Fruit fly (Drosophila melanogaster) whole organism, wandering third instar larva: ENCODE measurements around the gene ea.
A peak's percentile ranks its signal among the peaks of the same experiment; 100 is the strongest.

Experiments used
- Abd-B ChIP-seq: fragments of >200 bp; optimal IDR thresholded peaks from 2 replicates; lab custom pipeline; 2017; ENCODE audit warnings: missing biosample characterization, missing genetic modification characterization
- CG32264 ChIP-seq: fragments of 200-800 bp; sonication (Bioruptor generic); optimal IDR thresholded peaks from 2 replicates; lab custom pipeline; 2016; ENCODE audit warnings: missing biosample characterization, missing genetic modification characterization
- CG9705 ChIP-seq: fragments of 200-800 bp; sonication (Bioruptor generic); optimal IDR thresholded peaks from 2 replicates; lab custom pipeline; 2018; ENCODE audit warnings: missing biosample characterization, mild to moderate bottlenecking, missing genetic modification characterization
- CrebA ChIP-seq: fragments of 200-800 bp; sonication (Bioruptor generic); optimal IDR thresholded peaks from 2 replicates; lab custom pipeline; 2016; ENCODE audit warnings: missing biosample characterization, mild to moderate bottlenecking, missing genetic modification characterization, borderline replicate concordance
- Dfd ChIP-seq: fragments of >200 bp; optimal IDR thresholded peaks from 2 replicates; lab custom pipeline; 2017; ENCODE audit warnings: missing biosample characterization, missing genetic modification characterization
- Dif ChIP-seq: fragments of 200-275, 200-300 bp; sonication (Bioruptor generic); optimal IDR thresholded peaks from 2 replicates; lab custom pipeline; 2018; ENCODE audit warnings: missing biosample characterization, missing genetic modification characterization; ENCODE audit not compliant: partially characterized antibody
- GATAd ChIP-seq: sonication (Bioruptor generic); optimal IDR thresholded peaks from 2 replicates; lab custom pipeline; 2016; ENCODE audit warnings: missing biosample characterization, missing genetic modification characterization
- HLH106 ChIP-seq: fragments of 200-800 bp; optimal IDR thresholded peaks from 3 replicates; lab custom pipeline; 2019; ENCODE audit warnings: missing biosample characterization, mild to moderate bottlenecking, missing genetic modification characterization, moderate library complexity
- Hnf4 ChIP-seq: fragments of 200-800 bp; sonication (Bioruptor generic); optimal IDR thresholded peaks from 2 replicates; lab custom pipeline; 2016; ENCODE audit warnings: missing biosample characterization, mild to moderate bottlenecking, missing genetic modification characterization
- Hr78 ChIP-seq: fragments of >200 bp; optimal IDR thresholded peaks from 2 replicates; lab custom pipeline; 2017; ENCODE audit warnings: missing biosample characterization, missing genetic modification characterization
- Hr83 ChIP-seq: fragments of 200-300 bp; sonication (Bioruptor generic); optimal IDR thresholded peaks from 2 replicates; lab custom pipeline; 2016; ENCODE audit warnings: missing biosample characterization, mild to moderate bottlenecking, missing genetic modification characterization, moderate library complexity; ENCODE audit not compliant: poor library complexity, severe bottlenecking
- Jra ChIP-seq: sonication (Bioruptor generic); optimal IDR thresholded peaks from 2 replicates; lab custom pipeline; 2016; ENCODE audit warnings: missing biosample characterization, missing genetic modification characterization
- Mio ChIP-seq: sonication (Bioruptor generic); optimal IDR thresholded peaks from 2 replicates; lab custom pipeline; 2016; ENCODE audit warnings: missing biosample characterization, missing genetic modification characterization
- Myc ChIP-seq: fragments of >200 bp; optimal IDR thresholded peaks from 2 replicates; lab custom pipeline; 2017
- N ChIP-seq: fragments of >200 bp; optimal IDR thresholded peaks from 2 replicates; lab custom pipeline; 2018; ENCODE audit warnings: missing biosample characterization, missing external identifiers, missing genetic modification characterization
- OdsH ChIP-seq: fragments of 200-800 bp; sonication (Bioruptor generic); optimal IDR thresholded peaks from 2 replicates; lab custom pipeline; 2016; ENCODE audit warnings: missing biosample characterization, mild to moderate bottlenecking, missing genetic modification characterization
- Rel ChIP-seq, 2 experiments: fragments of 200-800 bp; sonication (Bioruptor generic) in 1 of 2; optimal IDR thresholded peaks; 2 replicates in 1 of 2; 3 replicates in 1 of 2; lab custom pipeline; 2016 to 2019; ENCODE audit warnings: mild to moderate bottlenecking in 2 of 2, missing biosample characterization in 2 of 2, missing genetic modification characterization in 2 of 2, moderate library complexity in 1 of 2
- Sp1 ChIP-seq: fragments of 200-800 bp; sonication (Bioruptor generic); optimal IDR thresholded peaks from 3 replicates; lab custom pipeline; 2019; ENCODE audit warnings: missing biosample characterization, mild to moderate bottlenecking, missing genetic modification characterization, moderate library complexity
- Vsx2 ChIP-seq: fragments of 200-300, 225-300 bp; sonication (Bioruptor generic); optimal IDR thresholded peaks from 2 replicates; lab custom pipeline; 2018; ENCODE audit warnings: missing biosample characterization, missing genetic modification characterization; ENCODE audit not compliant: partially characterized antibody
- br ChIP-seq: fragments of 200-800 bp; sonication (Bioruptor generic); optimal IDR thresholded peaks from 2 replicates; lab custom pipeline; 2016; ENCODE audit warnings: missing biosample characterization, missing genetic modification characterization
- brk ChIP-seq: fragments of 200-800 bp; sonication (Bioruptor generic); optimal IDR thresholded peaks from 2 replicates; lab custom pipeline; 2016; ENCODE audit warnings: missing biosample characterization, mild to moderate bottlenecking, missing genetic modification characterization
- dl ChIP-seq, 2 experiments: fragments of 175-275, 200-275 bp in 1 of 2; fragments of 200-275 bp in 1 of 2; sonication (Bioruptor generic); optimal IDR thresholded peaks; lab custom pipeline; 2018; ENCODE audit warnings: mild to moderate bottlenecking in 2 of 2, missing biosample characterization in 2 of 2, missing genetic modification characterization in 2 of 2, moderate library complexity in 2 of 2; ENCODE audit not compliant: partially characterized antibody in 2 of 2, insufficient read depth in 1 of 2
- dmrt93B ChIP-seq: fragments of 200-800 bp; sonication (Bioruptor generic); optimal IDR thresholded peaks from 2 replicates; lab custom pipeline; 2018; ENCODE audit warnings: missing biosample characterization, mild to moderate bottlenecking, missing genetic modification characterization
- dsf ChIP-seq: sonication (Bioruptor generic); optimal IDR thresholded peaks from 2 replicates; lab custom pipeline; 2016; ENCODE audit warnings: missing biosample characterization, missing genetic modification characterization, borderline replicate concordance
- ey ChIP-seq: fragments of 200-800 bp; sonication (Bioruptor generic); optimal IDR thresholded peaks from 2 replicates; lab custom pipeline; 2016; ENCODE audit warnings: missing biosample characterization, missing genetic modification characterization
- foxo ChIP-seq, 2 experiments: fragments of 200-800 bp; sonication (Bioruptor generic); optimal IDR thresholded peaks; 2 replicates in 1 of 2; 3 replicates in 1 of 2; lab custom pipeline; 2016 to 2017; ENCODE audit warnings: missing biosample characterization in 2 of 2, missing genetic modification characterization in 2 of 2
- fru ChIP-seq: fragments of 200-800 bp; sonication (Bioruptor generic); optimal IDR thresholded peaks from 3 replicates; lab custom pipeline; 2016; ENCODE audit warnings: missing biosample characterization, mild to moderate bottlenecking, missing genetic modification characterization
- h ChIP-seq: fragments of 200-800 bp; sonication (Bioruptor generic); optimal IDR thresholded peaks from 3 replicates; lab custom pipeline; 2016; ENCODE audit warnings: missing biosample characterization, mild to moderate bottlenecking, missing genetic modification characterization
- jim ChIP-seq: fragments of 175-275, 200-325 bp; sonication (Bioruptor generic); optimal IDR thresholded peaks from 2 replicates; lab custom pipeline; 2016; ENCODE audit warnings: missing biosample characterization, mild to moderate bottlenecking, missing genetic modification characterization
- lola ChIP-seq: fragments of >200 bp; optimal IDR thresholded peaks from 2 replicates; lab custom pipeline; 2017; ENCODE audit warnings: missing biosample characterization, missing genetic modification characterization
- pan ChIP-seq: fragments of >200 bp; optimal IDR thresholded peaks from 2 replicates; lab custom pipeline; 2017
- psq ChIP-seq: fragments of 200-800 bp; sonication (Bioruptor generic); optimal IDR thresholded peaks from 3 replicates; lab custom pipeline; 2017; ENCODE audit warnings: missing biosample characterization, mild to moderate bottlenecking, missing genetic modification characterization, moderate library complexity
- rgr ChIP-seq: fragments of 200-800 bp; sonication (Bioruptor generic); optimal IDR thresholded peaks from 3 replicates; lab custom pipeline; 2016; ENCODE audit warnings: missing biosample characterization, mild to moderate bottlenecking, missing genetic modification characterization
- sage ChIP-seq: fragments of 200-800 bp; sonication (Bioruptor generic); optimal IDR thresholded peaks from 2 replicates; lab custom pipeline; 2016; ENCODE audit warnings: missing biosample characterization, mild to moderate bottlenecking, missing genetic modification characterization
- sv ChIP-seq: fragments of 200-800 bp; sonication (Bioruptor generic); optimal IDR thresholded peaks from 3 replicates; lab custom pipeline; 2016; ENCODE audit warnings: missing biosample characterization, missing genetic modification characterization
- tai ChIP-seq: sonication (Bioruptor generic); optimal IDR thresholded peaks from 2 replicates; lab custom pipeline; 2016; ENCODE audit warnings: missing biosample characterization, missing genetic modification characterization
- usp ChIP-seq: fragments of >200 bp; optimal IDR thresholded peaks from 2 replicates; lab custom pipeline; 2017; ENCODE audit warnings: missing biosample characterization, missing genetic modification characterization
- woc ChIP-seq: sonication (Bioruptor generic); optimal IDR thresholded peaks from 2 replicates; lab custom pipeline; 2016; ENCODE audit warnings: missing biosample characterization, mild to moderate bottlenecking, missing genetic modification characterization

ea gene

dm6 chr3R:15356645-15357431 lies 28.3 kb downstream of the ea start, which contains the start of the genes Atg4b and Hibch:
Gene Atg4b (minus strand): TSS chr3R:15356924.
Gene Hibch (plus strand): TSS chr3R:15357229.
- TF ChIP-seq jim (no peak), Myc (no peak), pan (lab: Kevin White, UChicago) (no peak), sv (GFP tag; lab: Kevin White, UChicago) (peak; percentile 26), Abd-B (GFP tag; lab: Kevin White, UChicago) (no peak), N (GFP tag; lab: Kevin White, UChicago) (no peak), Jra (GFP tag; lab: Kevin White, UChicago) (no peak), Dfd (GFP tag; lab: Kevin White, UChicago) (no peak), GATAd (GFP tag; lab: Kevin White, UChicago) (no peak), br (GFP tag; lab: Kevin White, UChicago) (peak; percentile 57), brk (GFP tag; lab: Kevin White, UChicago) (no peak), tai (GFP tag; lab: Kevin White, UChicago) (no peak), ey (GFP tag; lab: Kevin White, UChicago) (peak; percentile 56), Rel (GFP tag; optimal IDR thresholded peaks at IDR 0.05; lab: Kevin White, UChicago) (no peak), Rel (tag; optimal IDR thresholded peaks at IDR 0.05; lab: Kevin White, UChicago) (peak; percentile 84), psq (peak; percentile 73), Sp1 (GFP tag; lab: Kevin White, UChicago) (peak; percentile 84), sage (GFP tag; lab: Kevin White, UChicago) (no peak), dsf (no peak), h (GFP tag; lab: Kevin White, UChicago) (peak; percentile 76), CrebA (no peak), dmrt93B (no peak), Hr78 (GFP tag; lab: Kevin White, UChicago) (no peak), CG9705 (GFP tag; lab: Kevin White, UChicago) (peak; percentile 82), rgr (GFP tag; lab: Kevin White, UChicago) (peak; percentile 80), usp (no peak), Hnf4 (GFP tag; lab: Kevin White, UChicago) (no peak), CG32264 (no peak), lola (GFP tag; lab: Kevin White, UChicago) (no peak), OdsH (peak; percentile 75), Mio (GFP tag; lab: Kevin White, UChicago) (no peak), Vsx2 (GFP tag; lab: Kevin White, UChicago) (no peak), Dif (GFP tag; lab: Kevin White, UChicago) (no peak), Hr83 (no peak), fru (GFP tag; lab: Kevin White, UChicago) (peak; percentile 89), woc (no peak), dl (GFP tag; optimal IDR thresholded peaks at IDR 0.05; lab: Kevin White, UChicago; ENCODE audit: insufficient read depth in 1 of 2, partially characterized antibody in 2 of 2) (no peak), foxo (GFP tag; optimal IDR thresholded peaks at IDR 0.05; lab: Kevin White, UChicago) (peak in 1 of 2 experiments; percentile 83), HLH106 (peak; percentile 93)

DNA sequence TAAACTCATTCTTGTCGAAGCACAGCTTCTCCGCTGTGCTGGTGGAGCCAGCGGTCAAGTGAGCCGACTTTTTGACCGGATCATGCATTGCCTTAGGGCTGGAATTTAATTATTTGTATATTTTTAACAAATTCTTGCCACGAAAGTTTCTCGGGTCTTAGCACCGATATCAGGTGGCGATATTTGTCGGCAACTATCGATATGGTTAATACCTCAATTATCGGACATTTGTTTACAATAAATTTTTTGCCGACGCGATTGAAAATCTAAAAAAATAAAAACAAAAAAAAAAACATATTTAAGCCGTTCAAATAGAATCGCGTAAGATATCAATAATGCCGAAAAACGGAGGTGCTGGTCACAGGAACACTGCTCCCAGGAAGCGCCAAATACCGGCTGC lies 33.0 kb downstream of the ea start, which contains the start of the genes Cog2 and Trax:
Gene Cog2 (minus strand): TSS at position 168 of the 400 bp plus-strand sequence.
Gene Trax (plus strand): TSS at position 203 of the 400 bp plus-strand sequence.
- TF ChIP-seq Myc (no peak), Abd-B (GFP tag; lab: Kevin White, UChicago) (no peak), Hr83 (no peak), Vsx2 (GFP tag; lab: Kevin White, UChicago) (no peak), Dif (GFP tag; lab: Kevin White, UChicago) (no peak), tai (GFP tag; lab: Kevin White, UChicago) (no peak), lola (GFP tag; lab: Kevin White, UChicago) (no peak), N (GFP tag; lab: Kevin White, UChicago) (no peak), jim (no peak), sage (GFP tag; lab: Kevin White, UChicago) (no peak), Sp1 (GFP tag; lab: Kevin White, UChicago) (no peak), pan (lab: Kevin White, UChicago) (no peak), Jra (GFP tag; lab: Kevin White, UChicago) (no peak), rgr (GFP tag; lab: Kevin White, UChicago) (no peak), brk (GFP tag; lab: Kevin White, UChicago) (no peak)
